Fruit fly (Drosophila melanogaster) whole organism, embryonic: ENCODE results near the gene Sec15.
A peak's percentile ranks its signal among the peaks of the same experiment; 100 is the strongest.

Source experiments
- CG10147 ChIP-seq: fragments of 200-800 bp; sonication (Bioruptor generic); optimal IDR thresholded peaks from 2 replicates; lab custom pipeline; 2019; ENCODE audit warnings: missing biosample characterization, mild to moderate bottlenecking, missing genetic modification characterization, moderate library complexity
- CG10267 ChIP-seq: fragments of 200-800 bp; sonication (Bioruptor generic); optimal IDR thresholded peaks from 2 replicates; lab custom pipeline; 2018; ENCODE audit warnings: missing biosample characterization, mild to moderate bottlenecking, missing genetic modification characterization, moderate library complexity
- CG12769 ChIP-seq: fragments of 200-800 bp; sonication (Bioruptor generic); optimal IDR thresholded peaks from 2 replicates; lab custom pipeline; 2019; ENCODE audit warnings: missing biosample characterization, mild to moderate bottlenecking, missing genetic modification characterization, moderate library complexity
- CG13624 ChIP-seq: fragments of 200-800 bp; sonication (Bioruptor generic); optimal IDR thresholded peaks from 2 replicates; lab custom pipeline; 2016; ENCODE audit warnings: missing biosample characterization, missing genetic modification characterization
- CG14710 ChIP-seq: fragments of 200-800 bp; sonication (Bioruptor generic); optimal IDR thresholded peaks from 3 replicates; lab custom pipeline; 2019; ENCODE audit warnings: missing biosample characterization, mild to moderate bottlenecking, missing genetic modification characterization, moderate library complexity
- CG1647 ChIP-seq: fragments of 200-800 bp; sonication (Bioruptor generic); optimal IDR thresholded peaks from 3 replicates; lab custom pipeline; 2016; ENCODE audit warnings: missing biosample characterization, missing genetic modification characterization
- CG17328 ChIP-seq: fragments of 200-800 bp; sonication (Bioruptor generic); IDR thresholded peaks from 2 replicates; pipeline ENCODE4 v1.3.6; 2022; ENCODE audit warnings: missing biosample characterization, missing genetic modification characterization
- CG17912 ChIP-seq: fragments of 200-800 bp; sonication (Bioruptor generic); optimal IDR thresholded peaks from 2 replicates; lab custom pipeline; 2018; ENCODE audit warnings: missing biosample characterization, mild to moderate bottlenecking, missing genetic modification characterization
- CG2889 ChIP-seq: fragments of 200-800 bp; sonication (Bioruptor generic); IDR thresholded peaks from 3 replicates; pipeline ENCODE4 v1.3.6; 2022; ENCODE audit warnings: missing biosample characterization, missing genetic modification characterization
- CG34376 ChIP-seq: fragments of 200-800 bp; sonication (Bioruptor generic); optimal IDR thresholded peaks from 2 replicates; lab custom pipeline; 2018; ENCODE audit warnings: missing biosample characterization, mild to moderate bottlenecking, missing genetic modification characterization
- CG3995 ChIP-seq: fragments of 200-800 bp; sonication (Bioruptor generic); optimal IDR thresholded peaks from 3 replicates; lab custom pipeline; 2016; ENCODE audit warnings: missing biosample characterization, missing genetic modification characterization
- CG43689 ChIP-seq: fragments of 200-800 bp; sonication (Bioruptor generic); IDR thresholded peaks from 2 replicates; pipeline ENCODE4 v1.3.6; 2022; ENCODE audit warnings: missing biosample characterization, missing genetic modification characterization
- CG6765 ChIP-seq: fragments of 200-800 bp; sonication (Bioruptor generic); optimal IDR thresholded peaks from 3 replicates; lab custom pipeline; 2017; ENCODE audit warnings: missing biosample characterization, mild to moderate bottlenecking, missing genetic modification characterization
- CG6791 ChIP-seq: fragments of 200-800 bp; sonication (Bioruptor generic); IDR thresholded peaks from 3 replicates; pipeline ENCODE4 v1.3.6; 2022; ENCODE audit warnings: missing biosample characterization, missing genetic modification characterization; ENCODE audit not compliant: partially characterized antibody
- CG7987 ChIP-seq: fragments of 200-800 bp; sonication (Bioruptor generic); optimal IDR thresholded peaks from 2 replicates; lab custom pipeline; 2018; ENCODE audit warnings: missing biosample characterization, mild to moderate bottlenecking, missing genetic modification characterization, moderate library complexity
- CG9215 ChIP-seq: fragments of 200-800 bp; sonication (Bioruptor generic); IDR thresholded peaks from 2 replicates; pipeline ENCODE4 v1.3.6; 2022; ENCODE audit warnings: missing biosample characterization, missing genetic modification characterization
- Ets97D ChIP-seq: fragments of 200-800 bp; sonication (Bioruptor generic); optimal IDR thresholded peaks from 3 replicates; lab custom pipeline; 2016; ENCODE audit warnings: missing biosample characterization, missing genetic modification characterization
- GATAe ChIP-seq: fragments of 200-800 bp; sonication (Bioruptor generic); conservative IDR thresholded peaks from 2 replicates; pipeline ENCODE4 v1.3.6; 2022; ENCODE audit warnings: missing biosample characterization, missing genetic modification characterization
- H15 ChIP-seq: fragments of 200-800 bp; sonication (Bioruptor generic); IDR thresholded peaks from 3 replicates; pipeline ENCODE4 v1.3.6; 2022; ENCODE audit warnings: missing biosample characterization, missing genetic modification characterization
- HLH4C ChIP-seq: fragments of 200-800 bp; sonication (Bioruptor generic); IDR thresholded peaks from 3 replicates; pipeline ENCODE4 v1.3.6; 2022; ENCODE audit warnings: missing biosample characterization, missing genetic modification characterization; ENCODE audit not compliant: partially characterized antibody
- Hey ChIP-seq: fragments of 200-800 bp; sonication (Bioruptor generic); optimal IDR thresholded peaks from 3 replicates; lab custom pipeline; 2018; ENCODE audit warnings: missing biosample characterization, mild to moderate bottlenecking, missing genetic modification characterization
- HmgD ChIP-seq: fragments of 200-800 bp; sonication (Bioruptor generic); optimal IDR thresholded peaks from 3 replicates; lab custom pipeline; 2016; ENCODE audit warnings: missing biosample characterization, missing genetic modification characterization
- Lhr ChIP-seq: fragments of 200-800 bp; sonication (Bioruptor generic); optimal IDR thresholded peaks from 3 replicates; lab custom pipeline; 2017; ENCODE audit warnings: mild to moderate bottlenecking, missing biosample characterization, missing genetic modification reagents, missing genetic modification characterization
- Med ChIP-seq: fragments of 200-800 bp; sonication (Bioruptor generic); peaks from one replicate; lab custom pipeline; 2016; ENCODE audit warnings: missing biosample characterization, missing genetic modification characterization, mild to moderate bottlenecking, inconsistent platforms, moderate library complexity
- NK7.1 ChIP-seq: fragments of 200-800 bp; sonication (Bioruptor generic); optimal IDR thresholded peaks from 3 replicates; lab custom pipeline; 2016; ENCODE audit warnings: missing biosample characterization, missing genetic modification characterization
- Neu2 ChIP-seq: fragments of 200-800 bp; sonication (Bioruptor generic); optimal IDR thresholded peaks from 3 replicates; lab custom pipeline; 2016; ENCODE audit warnings: missing biosample characterization, missing genetic modification characterization, borderline replicate concordance
- Pdp1 ChIP-seq, 2 experiments: fragments of 200-800 bp; sonication (Bioruptor generic); optimal IDR thresholded peaks; 3 replicates each; lab custom pipeline; 2016; ENCODE audit warnings: missing biosample characterization in 2 of 2, missing genetic modification characterization in 2 of 2, mild to moderate bottlenecking in 1 of 2, moderate library complexity in 1 of 2
- Sox100B ChIP-seq: fragments of 200-800 bp; sonication (Bioruptor generic); optimal IDR thresholded peaks from 3 replicates; lab custom pipeline; 2018; ENCODE audit warnings: missing biosample characterization, mild to moderate bottlenecking, missing genetic modification characterization
- bbx ChIP-seq: fragments of 200-800 bp; sonication (Bioruptor generic); IDR thresholded peaks from 2 replicates; pipeline ENCODE4 v1.3.6; 2022; ENCODE audit warnings: missing biosample characterization, missing genetic modification characterization; ENCODE audit not compliant: partially characterized antibody
- caup ChIP-seq: fragments of 200-800 bp; sonication (Bioruptor generic); optimal IDR thresholded peaks from 3 replicates; lab custom pipeline; 2017; ENCODE audit warnings: missing biosample characterization, mild to moderate bottlenecking, missing genetic modification characterization, moderate library complexity; ENCODE audit not compliant: severe bottlenecking
- chinmo ChIP-seq: fragments of 200-800 bp; sonication (Bioruptor generic); IDR thresholded peaks from 4 replicates; pipeline ENCODE4 v1.3.6; 2022; ENCODE audit warnings: missing biosample characterization, missing genetic modification characterization; ENCODE audit not compliant: partially characterized antibody
- chm ChIP-seq: fragments of 200-800 bp; sonication (Bioruptor generic); IDR thresholded peaks from 2 replicates; pipeline ENCODE4 v1.3.6; 2022; ENCODE audit warnings: missing biosample characterization, missing genetic modification characterization
- cwo ChIP-seq: fragments of 200-800 bp; sonication (Bioruptor generic); optimal IDR thresholded peaks from 3 replicates; lab custom pipeline; 2017; ENCODE audit warnings: missing biosample characterization, missing genetic modification characterization, mild to moderate bottlenecking, moderate library complexity, missing genetic modification reagents
- da ChIP-seq: fragments of 200-800 bp; sonication (Bioruptor generic); optimal IDR thresholded peaks from 2 replicates; lab custom pipeline; 2016; ENCODE audit warnings: missing biosample characterization, missing genetic modification characterization
- dysf ChIP-seq: fragments of 200-800 bp; sonication (Bioruptor generic); IDR thresholded peaks from 3 replicates; pipeline ENCODE4 v1.3.6; 2022; ENCODE audit warnings: missing biosample characterization, missing genetic modification characterization
- exex ChIP-seq: fragments of 200-800 bp; sonication (Bioruptor generic); optimal IDR thresholded peaks from 4 replicates; lab custom pipeline; 2018; ENCODE audit warnings: missing biosample characterization, mild to moderate bottlenecking, missing genetic modification characterization, moderate library complexity
- fd102C ChIP-seq: fragments of 200-800 bp; sonication (Bioruptor generic); optimal IDR thresholded peaks from 2 replicates; lab custom pipeline; 2018; ENCODE audit warnings: missing biosample characterization, mild to moderate bottlenecking, missing genetic modification characterization, moderate library complexity
- grn ChIP-seq: fragments of 200-800 bp; sonication (Bioruptor generic); optimal IDR thresholded peaks from 3 replicates; lab custom pipeline; 2017; ENCODE audit warnings: missing biosample characterization, missing genetic modification characterization
- inv ChIP-seq: fragments of 200-800 bp; sonication (Bioruptor generic); IDR thresholded peaks from 2 replicates; pipeline ENCODE4 v1.3.6; 2022; ENCODE audit warnings: missing biosample characterization, missing genetic modification characterization; ENCODE audit not compliant: partially characterized antibody
- jigr1 ChIP-seq: fragments of 200-800 bp; sonication (Bioruptor generic); IDR thresholded peaks from 3 replicates; pipeline ENCODE4 v1.3.6; 2022; ENCODE audit warnings: missing biosample characterization, missing genetic modification characterization
- lmd ChIP-seq: fragments of 200-800 bp; sonication (Bioruptor generic); IDR thresholded peaks from 2 replicates; pipeline ENCODE4 v1.3.6; 2022; ENCODE audit warnings: missing biosample characterization, missing genetic modification characterization
- mam ChIP-seq: fragments of 200-800 bp; sonication (Bioruptor generic); optimal IDR thresholded peaks from 3 replicates; lab custom pipeline; 2016; ENCODE audit warnings: missing biosample characterization, missing genetic modification characterization
- nau ChIP-seq: fragments of 200-800 bp; sonication (Bioruptor generic); optimal IDR thresholded peaks from 3 replicates; lab custom pipeline; 2017; ENCODE audit warnings: missing biosample characterization, mild to moderate bottlenecking, missing genetic modification characterization, missing genetic modification reagents
- nom ChIP-seq: fragments of 200-800 bp; sonication (Bioruptor generic); optimal IDR thresholded peaks from 2 replicates; lab custom pipeline; 2017; ENCODE audit warnings: missing biosample characterization, missing genetic modification characterization, mild to moderate bottlenecking, moderate library complexity, missing genetic modification reagents
- odd ChIP-seq: fragments of 200-800 bp; sonication (Bioruptor generic); optimal IDR thresholded peaks from 2 replicates; lab custom pipeline; 2017; ENCODE audit warnings: missing biosample characterization, mild to moderate bottlenecking, missing genetic modification characterization
- phol ChIP-seq: fragments of 200-800 bp; sonication (Bioruptor generic); optimal IDR thresholded peaks from 3 replicates; lab custom pipeline; 2018; ENCODE audit warnings: missing biosample characterization, mild to moderate bottlenecking, missing genetic modification characterization, moderate library complexity
- pros ChIP-seq: fragments of 200-800 bp; sonication (Bioruptor generic); optimal IDR thresholded peaks from 3 replicates; lab custom pipeline; 2019; ENCODE audit warnings: missing biosample characterization, mild to moderate bottlenecking, missing genetic modification characterization, moderate library complexity
- sd ChIP-seq: fragments of 200-800 bp; sonication (Bioruptor generic); optimal IDR thresholded peaks from 3 replicates; lab custom pipeline; 2018; ENCODE audit warnings: missing biosample characterization, mild to moderate bottlenecking, missing genetic modification characterization, moderate library complexity
- sug ChIP-seq: fragments of 200-800 bp; optimal IDR thresholded peaks from 2 replicates; lab custom pipeline; 2019; ENCODE audit warnings: missing biosample characterization, mild to moderate bottlenecking, missing genetic modification characterization, moderate library complexity
- wor ChIP-seq: fragments of 200-800 bp; sonication (Bioruptor generic); IDR thresholded peaks from 2 replicates; pipeline ENCODE4 v1.3.6; 2022; ENCODE audit warnings: missing biosample characterization, missing genetic modification characterization

The Sec15 gene

DNA sequence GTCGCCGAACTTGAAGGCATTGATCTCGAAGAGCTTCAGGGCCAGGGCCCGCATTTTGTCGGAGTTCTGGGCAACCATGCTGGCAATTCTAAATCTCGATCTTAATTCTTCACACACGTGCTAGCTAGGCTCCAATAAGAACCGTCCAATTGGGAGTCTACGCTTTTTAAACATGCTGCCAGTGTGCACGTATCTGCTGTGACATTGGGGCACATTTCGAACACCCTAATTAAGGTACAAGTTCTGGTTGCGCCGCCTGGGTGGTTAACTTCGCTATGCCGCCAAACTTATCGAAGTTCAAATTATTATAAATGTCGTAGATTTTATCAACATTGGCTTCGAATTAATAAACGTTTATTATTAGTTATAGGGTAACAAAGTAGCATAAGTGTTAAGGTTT is 34.6 kb downstream of the Sec15 start, which contains the start of gene r-l (continued):
- no peak for TF ChIP-seq CG9215 (GFP tag; lab: Robert Waterston, UW)
- peak; percentile 71 for TF ChIP-seq CG14710 (tag; lab: Kevin White, UChicago)
- TF ChIP-seq Ets97D (GFP tag; lab: Kevin White, UChicago) = peak; percentile 80
- TF ChIP-seq jigr1 (GFP tag; lab: Robert Waterston, UW) = no peak
- TF ChIP-seq da (GFP tag; lab: Kevin White, UChicago) = no peak
- TF ChIP-seq exex (tag; lab: Kevin White, UChicago) = peak; percentile 81
- no peak for TF ChIP-seq odd (GFP tag; lab: Kevin White, UChicago)
- TF ChIP-seq phol (tag; lab: Kevin White, UChicago) = peak; percentile 60
- no peak for TF ChIP-seq Sox100B
- TF ChIP-seq mam = no peak
- TF ChIP-seq Hey (tag; lab: Kevin White, UChicago) = no peak
- TF ChIP-seq CG13624 (GFP tag; lab: Kevin White, UChicago) = peak; percentile 69
- TF ChIP-seq Lhr = peak; percentile 79
- TF ChIP-seq sug (tag; lab: Kevin White, UChicago) = peak; percentile 38
- no peak for TF ChIP-seq CG43689 (GFP tag; lab: Robert Waterston, UW)
- TF ChIP-seq Neu2 = no peak
- TF ChIP-seq CG2889 = no peak
- no peak for TF ChIP-seq chm
- peak; percentile 72 for TF ChIP-seq HmgD (GFP tag; lab: Kevin White, UChicago)
- no peak for TF ChIP-seq caup (GFP tag; lab: Kevin White, UChicago)
- no peak for TF ChIP-seq NK7.1 (GFP tag; lab: Kevin White, UChicago)
- peak; percentile 45 for TF ChIP-seq CG10267 (tag; lab: Kevin White, UChicago)
- TF ChIP-seq CG1647 (GFP tag; lab: Kevin White, UChicago) = no peak
- no peak for TF ChIP-seq CG17328
- TF ChIP-seq wor = no peak
- TF ChIP-seq CG17912 (GFP tag; lab: Kevin White, UChicago) = no peak
- TF ChIP-seq CG10147 (GFP tag; lab: Kevin White, UChicago) = peak; percentile 32
- TF ChIP-seq H15 (GFP tag; lab: Robert Waterston, UW) = no peak
- TF ChIP-seq inv = no peak

DNA sequence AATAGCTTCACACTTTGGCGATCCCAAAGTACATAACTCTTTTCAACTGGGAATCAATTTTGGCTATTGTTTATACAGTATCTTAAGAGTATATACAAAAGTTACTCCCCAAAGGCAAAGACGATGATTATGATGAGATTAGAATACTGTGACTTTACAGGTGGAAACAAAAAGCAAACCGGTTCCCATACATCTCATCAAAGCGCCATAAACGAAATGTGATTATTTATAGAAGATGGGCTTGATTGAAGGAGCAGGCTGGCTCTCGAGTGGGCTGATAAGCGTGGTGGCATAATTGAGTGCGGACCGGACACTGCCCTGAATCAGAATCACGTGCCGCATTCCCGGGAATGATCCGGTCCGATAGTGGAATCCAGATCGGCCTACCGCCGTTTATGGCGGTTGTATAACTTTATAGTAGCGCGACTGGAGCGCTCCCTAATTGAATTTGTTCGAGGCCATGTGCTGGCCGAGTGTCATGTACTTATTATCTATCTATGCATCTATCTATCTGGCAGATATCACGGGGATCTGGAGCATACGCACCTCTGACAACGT is 35.8 kb downstream of the Sec15 start:
- TF ChIP-seq pros (GFP tag; lab: Kevin White, UChicago) (no peak), Med (GFP tag; lab: Kevin White, UChicago) (peak; percentile 48), exex (tag; lab: Kevin White, UChicago) (peak; percentile 74), nau (GFP tag; lab: Kevin White, UChicago) (no peak), HLH4C (GFP tag; lab: Robert Waterston, UW) (no peak), CG3995 (GFP tag; lab: Kevin White, UChicago) (peak; percentile 75), bbx (peak; percentile 17; the same call in 1 of the 2 replicates), CG6765 (GFP tag; lab: Kevin White, UChicago) (no peak), fd102C (GFP tag; lab: Kevin White, UChicago) (no peak), sd (tag; lab: Kevin White, UChicago) (peak; percentile 56), CG12769 (tag; lab: Kevin White, UChicago) (peak; percentile 62), nom (GFP tag; lab: Kevin White, UChicago) (no peak), CG6791 (GFP tag; lab: Robert Waterston, UW) (0 out of 3 replicates have a peak, but pooled peaks have one; percentile 9), lmd (GFP tag; lab: Robert Waterston, UW) (no peak), cwo (peak; percentile 96), dysf (no peak), chinmo (GFP tag; lab: Robert Waterston, UW) (0 out of 4 replicates have a peak, but pooled peaks have one; percentile 29), grn (GFP tag; lab: Kevin White, UChicago) (peak; percentile 73), CG34376 (GFP tag; lab: Kevin White, UChicago) (peak; percentile 5), GATAe (no peak), Pdp1 (GFP tag; optimal IDR thresholded peaks at IDR 0.05; lab: Kevin White, UChicago) (peak in 1 of 2 experiments; percentile 52), Ets97D (GFP tag; lab: Kevin White, UChicago) (no peak), CG7987 (GFP tag; lab: Kevin White, UChicago) (peak; percentile 9)
